Worm (Caenorhabditis elegans): ENCODE measurements around the gene skr-8.

The skr-8 gene

ce11 chrIV:17118585-17118984 is 47.0 kb downstream of the skr-8 start, which contains the start of gene uaf-2:
Gene uaf-2, minus strand, starts transcription at chrIV:17118767.
- TF ChIP-seq rbr-2 (tag; optimal IDR thresholded peaks at IDR 0.05), result peak; percentile 17
- no peak for TF ChIP-seq dmd-6 (GFP tag; IDR thresholded peaks at IDR 0.05)
- TF ChIP-seq T20F7.1 (GFP tag; optimal IDR thresholded peaks at IDR 0.05), result no peak
- peak; percentile 50 for TF ChIP-seq hlh-30 (tag; optimal IDR thresholded peaks at IDR 0.05; ENCODE audit: insufficient read depth)
- no peak for TF ChIP-seq vab-7 (GFP tag; IDR thresholded peaks at IDR 0.05)
- no peak for TF ChIP-seq nhr-237 (tag; optimal IDR thresholded peaks at IDR 0.05)
- peak; percentile 25; the same call in 1 of the 2 replicates for TF ChIP-seq lin-38 (GFP tag; IDR thresholded peaks at IDR 0.05)
- TF ChIP-seq Y75B8A.6 (GFP tag; IDR thresholded peaks at IDR 0.05), result no peak
- peak; percentile 82 for TF ChIP-seq mes-2 (tag; optimal IDR thresholded peaks at IDR 0.05; ENCODE audit: poor library complexity, severe bottlenecking)
- peak; percentile 36 for TF ChIP-seq snpc-1.2 (GFP tag; IDR thresholded peaks at IDR 0.05)
- TF ChIP-seq php-3 (GFP tag; IDR thresholded peaks at IDR 0.05), result no peak
- peak in 1 of 2 experiments; percentile 1 for TF ChIP-seq unc-62 (GFP tag; optimal IDR thresholded peaks at IDR 0.05 in 1 of 2)
- TF ChIP-seq unc-62 (tag; optimal IDR thresholded peaks at IDR 0.05), result no peak
- TF ChIP-seq daf-16 (GFP tag; optimal IDR thresholded peaks at IDR 0.05), result no peak
- TF ChIP-seq daf-16 (tag; optimal IDR thresholded peaks at IDR 0.05), result peak; percentile 20
- TF ChIP-seq zip-11 (GFP tag; IDR thresholded peaks at IDR 0.05), result no peak
- TF ChIP-seq dpl-1 (GFP tag; optimal IDR thresholded peaks at IDR 0.05), result peak; percentile 44
- TF ChIP-seq dve-1 (tag; optimal IDR thresholded peaks at IDR 0.05; ENCODE audit: insufficient read depth), result peak; percentile 19
- TF ChIP-seq mep-1 (tag; optimal IDR thresholded peaks at IDR 0.05), result peak; percentile 65
- peak in 1 of 2 experiments; percentile 19 for TF ChIP-seq hif-1 (tag; optimal IDR thresholded peaks at IDR 0.05)
- peak; percentile 19; the same call in 1 of the 2 replicates for TF ChIP-seq pha-4 (GFP tag; IDR thresholded peaks at IDR 0.05)
- TF ChIP-seq pha-4 (tag; optimal IDR thresholded peaks at IDR 0.05), result no peak

- TF ChIP-seq zag-1 (tag; optimal IDR thresholded peaks at IDR 0.05), result no peak
- peak; percentile 98 for TF ChIP-seq set-16 (GFP tag; IDR thresholded peaks at IDR 0.05)
- no peak for TF ChIP-seq dve-1 (tag; optimal IDR thresholded peaks at IDR 0.05; ENCODE audit: insufficient read depth)
- no peak for TF ChIP-seq hlh-30 (tag; optimal IDR thresholded peaks at IDR 0.05; ENCODE audit: insufficient read depth)
- 0 out of 2 replicates have a peak, but pooled peaks have one; percentile 1 for TF ChIP-seq mdt-29 (GFP tag; IDR thresholded peaks at IDR 0.05)
- no peak for TF ChIP-seq fos-1 (tag; optimal IDR thresholded peaks at IDR 0.05)
These were observed 48.8 kb downstream of the skr-8 start for ce11 chrIV:17116821-17117220.

ce11 chrIV:17116345-17116744 is 49.3 kb downstream of the skr-8 start, which contains the start of gene cyn-13:
Gene cyn-13, minus strand, starts transcription at chrIV:17116657.
- no peak for TF ChIP-seq aha-1 (tag)
- TF ChIP-seq snpc-4 (tag; optimal IDR thresholded peaks at IDR 0.05), result no peak
- TF ChIP-seq Y48G9A.11 (GFP tag; IDR thresholded peaks at IDR 0.05), result peak; percentile 47; the same call in 1 of the 2 replicates
- TF ChIP-seq gei-8 (GFP tag; optimal IDR thresholded peaks at IDR 0.05), result no peak
- 0 out of 2 replicates have a peak, but pooled peaks have one; percentile 54 for TF ChIP-seq D1046.2 (GFP tag; IDR thresholded peaks at IDR 0.05)
- TF ChIP-seq ama-1 (optimal IDR thresholded peaks at IDR 0.05), result peak; percentile 73
- 0 out of 2 replicates have a peak, but pooled peaks have one; percentile 12 for TF ChIP-seq mdt-29 (GFP tag; IDR thresholded peaks at IDR 0.05)
- TF ChIP-seq snpc-1.2 (GFP tag; IDR thresholded peaks at IDR 0.05), result peak; percentile 22; the same call in 1 of the 2 replicates
- no peak for TF ChIP-seq dmd-9 (GFP tag; IDR thresholded peaks at IDR 0.05)
- TF ChIP-seq lim-7 (GFP tag; IDR thresholded peaks at IDR 0.05), result 0 out of 2 replicates have a peak, but pooled peaks have one; percentile 53
- no peak for TF ChIP-seq egl-27 (tag; optimal IDR thresholded peaks at IDR 0.05)
- TF ChIP-seq T26A8.4 (GFP tag; IDR thresholded peaks at IDR 0.05), result no peak
